Fruit fly (Drosophila melanogaster): ENCODE data around the gene RpL35.
A peak's percentile ranks its signal among the peaks of the same experiment; 100 is the strongest.

- TF ChIP-seq svp (GFP tag) (no peak), salr (GFP tag; optimal IDR thresholded peaks at IDR 0.05) (no peak), Eip78C (GFP tag) (no peak), Sox15 (GFP tag; optimal IDR thresholded peaks at IDR 0.05) (no peak), CG16779 (tag; optimal IDR thresholded peaks at IDR 0.05) (no peak), CG6163 (GFP tag; IDR thresholded peaks at IDR 0.05) (peak; percentile 37), Met (GFP tag; optimal IDR thresholded peaks at IDR 0.05) (no peak), Sox102F (GFP tag; optimal IDR thresholded peaks at IDR 0.05) (no peak), fkh (GFP tag; optimal IDR thresholded peaks at IDR 0.05) (no peak), dac (GFP tag; optimal IDR thresholded peaks at IDR 0.05) (no peak), achi (GFP tag; optimal IDR thresholded peaks at IDR 0.05) (no peak), CG31627 (GFP tag; optimal IDR thresholded peaks at IDR 0.05) (no peak), CG6808 (GFP tag; optimal IDR thresholded peaks at IDR 0.05) (no peak), Ets21C (GFP tag; optimal IDR thresholded peaks at IDR 0.05) (no peak)
Measured at dm6 chrX:5695958-5696357, 23.8 kb downstream of the RpL35 start.

Measured in whole organism, prepupa.